Worm (Caenorhabditis elegans): ENCODE results near the gene cest-10.

The cest-10 gene

DNA sequence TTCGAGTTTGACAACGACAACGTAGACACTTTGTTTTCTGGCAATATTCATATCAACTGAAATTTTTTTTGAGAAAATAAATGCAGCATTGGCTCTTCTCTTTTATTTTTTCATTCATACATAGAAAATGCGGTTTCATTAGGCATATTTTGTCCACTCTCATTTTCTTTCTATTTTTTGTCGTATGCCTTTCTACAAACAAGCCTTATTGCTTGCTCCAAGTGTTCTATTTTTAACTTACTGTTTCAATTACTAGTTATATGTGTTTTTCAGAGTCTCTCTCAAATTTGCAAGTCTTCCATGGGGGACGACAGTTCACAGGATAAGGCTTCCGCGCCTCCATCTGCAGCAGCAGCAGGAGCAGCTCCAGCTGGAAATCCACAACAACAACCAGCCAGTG lies 25.6 kb downstream of the cest-10 start, which contains the start of gene kcc-1:
Gene kcc-1 (plus strand): TSS at position 301 of the 400 bp plus-strand sequence.
- TF ChIP-seq egl-5 (tag; optimal IDR thresholded peaks at IDR 0.05) (no peak), nhr-25 (tag; optimal IDR thresholded peaks at IDR 0.05) (no peak), snpc-4 (tag; optimal IDR thresholded peaks at IDR 0.05) (no peak), ceh-16 (tag; optimal IDR thresholded peaks at IDR 0.05) (no peak), lin-15B (tag; optimal IDR thresholded peaks at IDR 0.05) (no peak), elt-3 (tag; optimal IDR thresholded peaks at IDR 0.05) (no peak), nhr-67 (tag; optimal IDR thresholded peaks at IDR 0.05) (no peak), zag-1 (tag; optimal IDR thresholded peaks at IDR 0.05) (no peak), mml-1 (tag; optimal IDR thresholded peaks at IDR 0.05) (no peak), nhr-237 (tag; optimal IDR thresholded peaks at IDR 0.05) (no peak), nhr-28 (tag; optimal IDR thresholded peaks at IDR 0.05) (no peak), lin-39 (tag; optimal IDR thresholded peaks at IDR 0.05) (no peak), ceh-82 (tag; optimal IDR thresholded peaks at IDR 0.05) (no peak), ztf-4 (tag; optimal IDR thresholded peaks at IDR 0.05) (no peak), unc-62 (GFP tag; optimal IDR thresholded peaks at IDR 0.05) (no peak), unc-39 (tag; optimal IDR thresholded peaks at IDR 0.05) (no peak), pqm-1 (tag; optimal IDR thresholded peaks at IDR 0.05) (no peak)

DNA sequence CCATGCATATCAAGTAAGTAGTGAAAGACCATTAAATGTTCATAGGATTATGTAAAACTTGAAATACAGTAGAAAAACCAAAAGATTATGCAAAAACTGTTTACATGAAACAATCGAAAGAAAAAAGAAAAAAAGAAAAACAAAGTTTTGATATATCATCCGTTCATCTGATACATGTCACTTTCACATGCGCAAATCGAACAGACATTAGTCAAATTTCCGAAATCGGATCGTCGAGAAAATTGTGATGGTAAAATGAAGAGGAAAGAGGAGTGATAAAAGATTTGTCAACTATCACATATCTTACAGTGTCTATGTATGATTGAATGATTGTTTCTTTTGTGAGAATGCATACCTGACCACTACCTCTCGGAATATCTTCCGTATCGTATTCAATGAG lies 28.6 kb downstream of the cest-10 start:
- TF ChIP-seq elt-3 (tag; optimal IDR thresholded peaks at IDR 0.05): no peak
- no peak for TF ChIP-seq tbx-2 (tag; optimal IDR thresholded peaks at IDR 0.05)
- TF ChIP-seq elt-2 (tag; optimal IDR thresholded peaks at IDR 0.05): no peak
- TF ChIP-seq lin-39 (tag; optimal IDR thresholded peaks at IDR 0.05): no peak
- TF ChIP-seq ZK546.5 (tag; optimal IDR thresholded peaks at IDR 0.05): no peak
- no peak for TF ChIP-seq pha-4 (tag; optimal IDR thresholded peaks at IDR 0.05)
- no peak for TF ChIP-seq jun-1 (tag; optimal IDR thresholded peaks at IDR 0.05)
- TF ChIP-seq mml-1 (tag; optimal IDR thresholded peaks at IDR 0.05): no peak

DNA sequence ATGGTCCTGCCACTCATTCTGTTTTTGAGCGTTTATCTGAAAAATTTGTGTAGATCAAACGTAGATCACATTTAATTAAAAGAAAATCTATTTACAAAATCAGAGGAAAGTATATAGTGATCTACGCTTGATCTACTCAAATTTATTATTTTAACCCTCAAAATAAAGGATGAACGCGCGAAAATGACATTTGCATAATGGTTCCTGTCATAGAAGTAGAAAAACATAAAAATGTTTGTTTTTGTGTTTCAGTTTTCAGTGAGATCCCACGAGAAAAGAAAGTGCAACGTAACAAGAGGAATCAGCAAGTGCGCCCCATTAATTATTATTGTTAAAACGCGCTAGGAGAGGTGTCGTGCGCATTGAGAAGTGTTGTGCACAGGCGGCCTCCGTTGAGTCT lies 31.0 kb downstream of the cest-10 start:
- TF ChIP-seq lsy-12 (tag; optimal IDR thresholded peaks at IDR 0.05) (no peak), elt-2 (tag; optimal IDR thresholded peaks at IDR 0.05) (no peak), jun-1 (tag; optimal IDR thresholded peaks at IDR 0.05) (no peak), fkh-10 (GFP tag; optimal IDR thresholded peaks at IDR 0.05) (no peak), nhr-67 (tag; optimal IDR thresholded peaks at IDR 0.05) (no peak), nhr-28 (tag; optimal IDR thresholded peaks at IDR 0.05) (no peak), ceh-16 (tag; optimal IDR thresholded peaks at IDR 0.05) (no peak), nhr-23 (tag; optimal IDR thresholded peaks at IDR 0.05) (no peak), nhr-12 (tag; optimal IDR thresholded peaks at IDR 0.05) (no peak), egl-5 (tag; optimal IDR thresholded peaks at IDR 0.05) (no peak), unc-62 (GFP tag; optimal IDR thresholded peaks at IDR 0.05) (no peak)

DNA sequence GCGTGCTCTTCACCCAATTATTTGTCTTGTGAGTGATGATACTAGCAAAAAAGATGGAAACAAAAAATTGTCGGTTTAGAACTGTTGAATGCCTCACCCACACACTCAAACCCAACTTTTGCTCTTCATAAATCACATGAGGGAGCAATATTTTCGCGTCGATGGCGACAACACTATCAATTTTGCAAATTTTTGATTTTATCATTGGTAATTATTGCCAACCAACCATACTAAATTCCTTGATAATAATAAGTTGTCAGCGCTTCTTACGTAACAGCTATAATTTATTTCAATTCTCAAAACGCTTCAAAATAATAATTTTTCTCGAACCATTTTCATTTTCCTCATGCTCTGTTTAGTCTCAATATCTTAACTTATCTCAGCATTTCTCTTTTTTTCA lies 32.4 kb downstream of the cest-10 start:
- TF ChIP-seq elt-2 (tag; optimal IDR thresholded peaks at IDR 0.05): peak; percentile 62
- no peak for TF ChIP-seq R02D3.7 (tag; optimal IDR thresholded peaks at IDR 0.05)
- no peak for TF ChIP-seq ceh-82 (tag; optimal IDR thresholded peaks at IDR 0.05)
- TF ChIP-seq pqm-1 (tag; optimal IDR thresholded peaks at IDR 0.05): peak; percentile 27
- no peak for TF ChIP-seq nhr-28 (tag; optimal IDR thresholded peaks at IDR 0.05)

DNA sequence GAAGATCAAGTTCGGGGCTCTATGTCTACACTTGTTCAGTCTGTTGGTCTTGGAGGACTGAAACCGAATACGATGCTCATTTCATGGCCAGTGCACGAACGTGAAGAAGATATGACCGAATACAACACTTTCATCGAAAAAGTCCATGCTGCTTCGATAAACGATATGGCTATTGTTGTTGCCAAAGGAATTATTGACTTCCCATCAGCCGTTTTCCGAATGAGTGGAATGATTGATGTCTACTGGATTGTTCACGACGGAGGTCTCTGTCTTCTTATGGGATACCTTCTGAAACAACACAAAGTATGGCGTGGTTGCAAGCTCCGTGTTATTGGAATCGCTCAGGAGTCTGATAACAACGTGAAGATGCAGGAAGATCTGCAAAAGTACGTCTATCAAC lies 35.9 kb downstream of the cest-10 start:
- TF ChIP-seq nfya-1 (tag; optimal IDR thresholded peaks at IDR 0.05; ENCODE audit: insufficient read depth): no peak
- no peak for TF ChIP-seq ceh-28 (tag; optimal IDR thresholded peaks at IDR 0.05)
- no peak for TF ChIP-seq lsy-12 (tag; optimal IDR thresholded peaks at IDR 0.05)

DNA sequence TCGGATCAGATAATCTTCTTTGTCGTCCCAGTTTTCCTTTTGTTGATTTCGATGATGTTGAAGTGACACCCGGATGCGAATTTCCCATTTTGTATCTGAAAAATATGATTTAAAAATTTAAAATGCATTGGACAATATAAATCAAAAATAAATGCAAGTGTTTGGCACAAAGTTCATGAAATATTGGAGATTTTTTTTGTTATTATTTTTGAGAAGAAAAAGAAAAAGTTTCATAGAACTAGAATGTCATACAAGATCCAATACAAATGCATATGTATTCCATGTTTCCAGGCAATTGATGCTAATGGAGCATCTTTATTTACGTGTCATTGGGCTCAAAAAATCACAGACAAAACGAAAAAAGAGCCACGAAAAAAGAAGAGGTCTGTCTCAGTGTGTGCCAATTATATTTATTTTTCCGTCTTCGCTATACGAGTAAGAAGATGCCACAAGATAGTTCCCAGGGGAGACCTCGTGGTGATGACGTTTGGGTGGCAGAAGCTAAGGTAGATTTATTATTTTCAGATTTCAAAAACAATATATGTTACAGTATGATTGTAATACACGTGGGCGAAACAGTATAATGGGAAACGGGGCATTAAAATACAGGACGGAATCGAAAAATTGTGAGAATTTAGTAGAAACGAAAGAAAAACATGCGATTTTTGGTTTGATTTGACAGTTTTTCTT lies 39.2 kb downstream of the cest-10 start, which contains the start of the genes glb-23 and R13A1.1:
Gene glb-23 (minus strand): TSS at position 101 of the 690 bp plus-strand sequence.
Gene R13A1.1 (plus strand): TSS at position 640 of the 690 bp plus-strand sequence.
- no peak for TF ChIP-seq fkh-2 (tag; optimal IDR thresholded peaks at IDR 0.05)
- TF ChIP-seq lin-15B (tag; optimal IDR thresholded peaks at IDR 0.05): no peak
- TF ChIP-seq nhr-25 (tag; optimal IDR thresholded peaks at IDR 0.05): no peak
- TF ChIP-seq mml-1 (tag; optimal IDR thresholded peaks at IDR 0.05): no peak

Measured in whole organism, L3 larva.